Fruit fly (Drosophila melanogaster) whole organism, embryonic: ENCODE results near the gene neur.
A peak's percentile ranks its signal among the peaks of the same experiment; 100 is the strongest.

Source experiments
- BEAF-32 ChIP-seq: fragments of 200-800 bp; sonication (Bioruptor generic); optimal IDR thresholded peaks from 3 replicates; lab custom pipeline; 2017; ENCODE audit warnings: missing biosample characterization, missing genetic modification characterization, mild to moderate bottlenecking, moderate library complexity, missing genetic modification reagents
- Bdp1 ChIP-seq: fragments of 200-800 bp; sonication (Bioruptor generic); optimal IDR thresholded peaks from 3 replicates; lab custom pipeline; 2016; ENCODE audit warnings: missing biosample characterization, missing genetic modification characterization
- CG1024 ChIP-seq: fragments of 200-800 bp; sonication (Bioruptor generic); IDR thresholded peaks from 2 replicates; pipeline ENCODE4 v1.3.6; 2022; ENCODE audit warnings: missing biosample characterization, missing genetic modification characterization
- CG10431 ChIP-seq: fragments of 200-800 bp; sonication (Bioruptor generic); optimal IDR thresholded peaks from 3 replicates; lab custom pipeline; 2018; ENCODE audit warnings: missing biosample characterization, mild to moderate bottlenecking, missing genetic modification characterization
- CG10543 ChIP-seq: fragments of 200-800 bp; sonication (Bioruptor generic); optimal IDR thresholded peaks from 3 replicates; lab custom pipeline; 2017; ENCODE audit warnings: missing biosample characterization, mild to moderate bottlenecking, missing genetic modification characterization, moderate library complexity
- CG12391 ChIP-seq: fragments of 200-800 bp; sonication (Bioruptor generic); optimal IDR thresholded peaks from 3 replicates; lab custom pipeline; 2018; ENCODE audit warnings: missing biosample characterization, mild to moderate bottlenecking, missing genetic modification characterization, moderate library complexity
- CG12942 ChIP-seq: fragments of 200-800 bp; sonication (Bioruptor generic); optimal IDR thresholded peaks from 3 replicates; lab custom pipeline; 2016; ENCODE audit warnings: missing biosample characterization, missing genetic modification characterization
- CG14860 ChIP-seq: fragments of 200-800 bp; sonication (Bioruptor generic); IDR thresholded peaks from 3 replicates; pipeline ENCODE4 v1.3.6; 2022; ENCODE audit warnings: missing biosample characterization, missing genetic modification characterization; ENCODE audit not compliant: partially characterized antibody
- CG15514 ChIP-seq: fragments of 200-800 bp; sonication (Bioruptor generic); optimal IDR thresholded peaks from 3 replicates; lab custom pipeline; 2017; ENCODE audit warnings: missing biosample characterization, missing genetic modification characterization, mild to moderate bottlenecking, moderate library complexity, missing genetic modification reagents
- CG16779 ChIP-seq: fragments of 200-800 bp; sonication (Bioruptor generic); IDR thresholded peaks from 2 replicates; pipeline ENCODE4 v1.3.6; 2022; ENCODE audit warnings: missing biosample characterization, missing genetic modification characterization
- CG17612 ChIP-seq: fragments of 200-800 bp; sonication (Bioruptor generic); IDR thresholded peaks from 2 replicates; pipeline ENCODE4 v1.3.6; 2022; ENCODE audit warnings: missing biosample characterization, missing genetic modification characterization
- CG17829 ChIP-seq: fragments of 200-800 bp; optimal IDR thresholded peaks from 2 replicates; lab custom pipeline; 2019; ENCODE audit warnings: missing biosample characterization, mild to moderate bottlenecking, missing genetic modification characterization, moderate library complexity
- CG2129 ChIP-seq: fragments of 200-800 bp; sonication (Bioruptor generic); IDR thresholded peaks from 2 replicates; pipeline ENCODE4 v1.3.6; 2022; ENCODE audit warnings: missing biosample characterization, missing genetic modification characterization; ENCODE audit not compliant: partially characterized antibody
- CG2202 ChIP-seq: fragments of 200-800 bp; sonication (Bioruptor generic); optimal IDR thresholded peaks from 2 replicates; lab custom pipeline; 2018; ENCODE audit warnings: missing biosample characterization, mild to moderate bottlenecking, missing genetic modification characterization
- CG31441 ChIP-seq: fragments of 200-800 bp; sonication (Bioruptor generic); IDR thresholded peaks from 2 replicates; pipeline ENCODE4 v1.3.6; 2022; ENCODE audit warnings: missing biosample characterization, missing genetic modification characterization
- CG3407 ChIP-seq: fragments of 200-800 bp; sonication (Bioruptor generic); optimal IDR thresholded peaks from 2 replicates; lab custom pipeline; 2018; ENCODE audit warnings: missing biosample characterization, mild to moderate bottlenecking, missing genetic modification characterization
- CG3726 ChIP-seq: fragments of 200-800 bp; sonication (Bioruptor generic); IDR thresholded peaks from 3 replicates; pipeline ENCODE4, ENCODE4 v1.3.6; 2022; ENCODE audit warnings: missing biosample characterization, missing genetic modification characterization
- CG4282 ChIP-seq: fragments of 200-800 bp; sonication (Bioruptor generic); optimal IDR thresholded peaks from 2 replicates; lab custom pipeline; 2016; ENCODE audit warnings: missing biosample characterization, missing genetic modification characterization
- CG4617 ChIP-seq: fragments of 200-800 bp; sonication (Bioruptor generic); optimal IDR thresholded peaks from 3 replicates; lab custom pipeline; 2016; ENCODE audit warnings: missing biosample characterization, missing genetic modification characterization, borderline replicate concordance
- CG4854 ChIP-seq: fragments of 200-800 bp; sonication (Bioruptor generic); optimal IDR thresholded peaks from 2 replicates; lab custom pipeline; 2016; ENCODE audit warnings: missing biosample characterization, missing genetic modification characterization, inconsistent platforms
- CG5953 ChIP-seq: fragments of 200-800 bp; sonication (Bioruptor generic); IDR thresholded peaks from 2 replicates; pipeline ENCODE4 v1.3.6; 2022; ENCODE audit warnings: missing biosample characterization, missing genetic modification characterization
- CG6813 ChIP-seq: fragments of 200-800 bp; sonication (Bioruptor generic); optimal IDR thresholded peaks from 2 replicates; lab custom pipeline; 2017; ENCODE audit warnings: missing biosample characterization, missing genetic modification characterization, mild to moderate bottlenecking, moderate library complexity, missing genetic modification reagents
- CG7271 ChIP-seq: fragments of 200-800 bp; sonication (Bioruptor generic); optimal IDR thresholded peaks from 2 replicates; lab custom pipeline; 2018; ENCODE audit warnings: missing biosample characterization, mild to moderate bottlenecking, missing genetic modification characterization, moderate library complexity
- CG7357 ChIP-seq: fragments of 200-800 bp; sonication (Bioruptor generic); IDR thresholded peaks from 3 replicates; pipeline ENCODE4 v1.3.6; 2022; ENCODE audit warnings: missing biosample characterization, missing genetic modification characterization
- CG8924 ChIP-seq: fragments of 200-800 bp; optimal IDR thresholded peaks from 3 replicates; lab custom pipeline; 2019; ENCODE audit warnings: missing biosample characterization, mild to moderate bottlenecking, missing genetic modification characterization, moderate library complexity
- CG9932 ChIP-seq: fragments of 200-800 bp; sonication (Bioruptor generic); IDR thresholded peaks from 2 replicates; pipeline ENCODE4 v1.3.6; 2022; ENCODE audit warnings: missing biosample characterization, missing genetic modification characterization
- D19A ChIP-seq: fragments of 200-800 bp; optimal IDR thresholded peaks from 3 replicates; lab custom pipeline; 2019; ENCODE audit warnings: missing biosample characterization, mild to moderate bottlenecking, missing genetic modification characterization, moderate library complexity
- Dll ChIP-seq: fragments of 200-800 bp; sonication (Bioruptor generic); IDR thresholded peaks from 4 replicates; pipeline ENCODE4 v1.3.6; 2022; ENCODE audit warnings: missing biosample characterization, missing genetic modification characterization; ENCODE audit not compliant: partially characterized antibody
- Dref ChIP-seq: fragments of 200-800 bp; sonication (Bioruptor generic); IDR thresholded peaks from 2 replicates; pipeline ENCODE4 v1.3.6; 2022; ENCODE audit warnings: missing biosample characterization, missing genetic modification characterization
- Eip74EF ChIP-seq, 2 experiments: fragments of 200-800 bp in 1 of 2; fragments of >200 bp in 1 of 2; sonication (Bioruptor generic) in 1 of 2; optimal IDR thresholded peaks; 2 replicates each; lab custom pipeline; 2017 to 2019; ENCODE audit warnings: missing biosample characterization in 2 of 2, missing genetic modification characterization in 2 of 2, mild to moderate bottlenecking in 1 of 2, moderate library complexity in 1 of 2
- HmgD ChIP-seq: fragments of 200-800 bp; sonication (Bioruptor generic); optimal IDR thresholded peaks from 3 replicates; lab custom pipeline; 2016; ENCODE audit warnings: missing biosample characterization, missing genetic modification characterization
- Nf-YB ChIP-seq: fragments of 200-800 bp; sonication (Bioruptor generic); optimal IDR thresholded peaks from 3 replicates; lab custom pipeline; 2019; ENCODE audit warnings: missing biosample characterization, mild to moderate bottlenecking, missing genetic modification characterization, moderate library complexity
- Opbp ChIP-seq: fragments of 200-800 bp; sonication (Bioruptor generic); IDR thresholded peaks from 3 replicates; pipeline ENCODE4 v1.3.6; 2022; ENCODE audit warnings: missing biosample characterization, missing genetic modification characterization; ENCODE audit not compliant: partially characterized antibody
- PHDP ChIP-seq: fragments of 200-800 bp; sonication (Bioruptor generic); optimal IDR thresholded peaks from 3 replicates; lab custom pipeline; 2018; ENCODE audit warnings: missing biosample characterization, mild to moderate bottlenecking, missing genetic modification characterization, moderate library complexity
- Poxn ChIP-seq: fragments of 200-800 bp; sonication (Bioruptor generic); IDR thresholded peaks from 2 replicates; pipeline ENCODE4 v1.3.6; 2022; ENCODE audit warnings: missing biosample characterization, missing genetic modification characterization
- Rx ChIP-seq: fragments of 200-800 bp; sonication (Bioruptor generic); IDR thresholded peaks from 2 replicates; pipeline ENCODE4 v1.3.6; 2022; ENCODE audit warnings: missing biosample characterization, missing genetic modification characterization
- Side ChIP-seq: fragments of 200-800 bp; sonication (Bioruptor generic); optimal IDR thresholded peaks from 2 replicates; lab custom pipeline; 2016; ENCODE audit warnings: missing biosample characterization, missing genetic modification characterization
- Sin3A ChIP-seq: fragments of >200 bp; optimal IDR thresholded peaks from 2 replicates; lab custom pipeline; 2018
- Tbp ChIP-seq: fragments of >200 bp; optimal IDR thresholded peaks from 2 replicates; lab custom pipeline; 2018; ENCODE audit warnings: missing biosample characterization, missing genetic modification characterization
- chm ChIP-seq: fragments of 200-800 bp; sonication (Bioruptor generic); IDR thresholded peaks from 2 replicates; pipeline ENCODE4 v1.3.6; 2022; ENCODE audit warnings: missing biosample characterization, missing genetic modification characterization
- ftz-f1 ChIP-seq: fragments of 200-800 bp; sonication (Bioruptor generic); optimal IDR thresholded peaks from 2 replicates; lab custom pipeline; 2016; ENCODE audit warnings: missing biosample characterization, missing genetic modification characterization
- insv ChIP-seq, 2 experiments: fragments of 200-800 bp; sonication (Bioruptor generic); optimal IDR thresholded peaks; 3 replicates each; lab custom pipeline; 2016 to 2018; ENCODE audit warnings: missing biosample characterization in 2 of 2, missing genetic modification characterization in 2 of 2
- inv ChIP-seq: fragments of 200-800 bp; sonication (Bioruptor generic); IDR thresholded peaks from 2 replicates; pipeline ENCODE4 v1.3.6; 2022; ENCODE audit warnings: missing biosample characterization, missing genetic modification characterization; ENCODE audit not compliant: partially characterized antibody
- lbe ChIP-seq: fragments of 200-800 bp; sonication (Bioruptor generic); optimal IDR thresholded peaks from 2 replicates; lab custom pipeline; 2016; ENCODE audit warnings: missing biosample characterization, mild to moderate bottlenecking, missing genetic modification characterization
- nom ChIP-seq: fragments of 200-800 bp; sonication (Bioruptor generic); optimal IDR thresholded peaks from 2 replicates; lab custom pipeline; 2017; ENCODE audit warnings: missing biosample characterization, missing genetic modification characterization, mild to moderate bottlenecking, moderate library complexity, missing genetic modification reagents
- org-1 ChIP-seq: fragments of 200-800 bp; sonication (Bioruptor generic); optimal IDR thresholded peaks from 2 replicates; lab custom pipeline; 2017; ENCODE audit warnings: missing biosample characterization, missing genetic modification characterization
- pnt ChIP-seq: fragments of 200-800 bp; sonication (Bioruptor generic); optimal IDR thresholded peaks from 3 replicates; lab custom pipeline; 2016; ENCODE audit warnings: missing biosample characterization, missing genetic modification characterization
- pum ChIP-seq: fragments of 200-800 bp; sonication (Bioruptor generic); optimal IDR thresholded peaks from 2 replicates; lab custom pipeline; 2016; ENCODE audit warnings: missing biosample characterization, missing genetic modification characterization
- pzg ChIP-seq: fragments of 200-800 bp; sonication (Bioruptor generic); optimal IDR thresholded peaks from 3 replicates; lab custom pipeline; 2018; ENCODE audit warnings: missing biosample characterization, mild to moderate bottlenecking, missing genetic modification characterization, moderate library complexity
- so ChIP-seq: fragments of 200-800 bp; sonication (Bioruptor generic); IDR thresholded peaks from 3 replicates; pipeline ENCODE4 v1.3.6; 2022; ENCODE audit warnings: missing biosample characterization, missing genetic modification characterization
- zf30C ChIP-seq: fragments of 200-800 bp; sonication (Bioruptor generic); optimal IDR thresholded peaks from 3 replicates; lab custom pipeline; 2018; ENCODE audit warnings: missing biosample characterization, mild to moderate bottlenecking, missing genetic modification characterization

Gene neur

dm6 chr3R:9039448-9039847 is at the start of gene neur (continued):
- peak; percentile 77 for TF ChIP-seq pzg
- TF ChIP-seq CG4854 (GFP tag; lab: Kevin White, UChicago): peak; percentile 35
- TF ChIP-seq CG17829: peak; percentile 84
- TF ChIP-seq CG17612 (GFP tag; lab: Robert Waterston, UW): no peak
- no peak for TF ChIP-seq CG1024 (GFP tag; lab: Robert Waterston, UW)
- no peak for TF ChIP-seq CG10431 (GFP tag; lab: Kevin White, UChicago)
- TF ChIP-seq Nf-YB (GFP tag; lab: Kevin White, UChicago): peak; percentile 23
- no peak for TF ChIP-seq CG2202
- TF ChIP-seq CG2129: peak; percentile 36
- no peak for TF ChIP-seq Bdp1 (GFP tag; lab: Kevin White, UChicago)
- no peak for TF ChIP-seq Tbp (GFP tag; lab: Kevin White, UChicago)
- TF ChIP-seq D19A (tag; lab: Kevin White, UChicago): no peak
- TF ChIP-seq CG12391 (tag; lab: Kevin White, UChicago): peak; percentile 45
- TF ChIP-seq inv: peak; percentile 65
- peak; percentile 91 for TF ChIP-seq BEAF-32 (GFP tag; lab: Kevin White, UChicago)
- no peak for TF ChIP-seq CG3726 (GFP tag; lab: Robert Waterston, UW)
- TF ChIP-seq Sin3A (lab: Kevin White, UChicago): peak; percentile 88
- TF ChIP-seq CG15514 (GFP tag; lab: Kevin White, UChicago): peak; percentile 51
- no peak for TF ChIP-seq CG4282 (GFP tag; lab: Kevin White, UChicago)
- peak; percentile 78 for TF ChIP-seq Opbp (GFP tag; lab: Robert Waterston, UW)
- TF ChIP-seq Dref: no peak
- no peak for TF ChIP-seq Poxn (GFP tag; lab: Robert Waterston, UW)
- TF ChIP-seq pnt (GFP tag; lab: Kevin White, UChicago): no peak
- peak in 1 of 2 experiments; percentile 22 for TF ChIP-seq insv (GFP tag; optimal IDR thresholded peaks at IDR 0.05; lab: Kevin White, UChicago)
- no peak for TF ChIP-seq nom (GFP tag; lab: Kevin White, UChicago)
- peak; percentile 19 for TF ChIP-seq HmgD
- TF ChIP-seq CG5953 (GFP tag; lab: Robert Waterston, UW): no peak
- peak; percentile 13 for TF ChIP-seq PHDP (tag; lab: Kevin White, UChicago)
- TF ChIP-seq CG16779 (GFP tag; lab: Robert Waterston, UW): no peak
- TF ChIP-seq ftz-f1 (GFP tag; lab: Kevin White, UChicago): no peak
- no peak for TF ChIP-seq pum (GFP tag; lab: Kevin White, UChicago)
- no peak for TF ChIP-seq Rx
- TF ChIP-seq so (GFP tag; lab: Robert Waterston, UW): no peak
- TF ChIP-seq CG12942: no peak
- no peak for TF ChIP-seq chm
- TF ChIP-seq CG31441 (GFP tag; lab: Robert Waterston, UW): peak; percentile 90
- no peak for TF ChIP-seq CG7357 (GFP tag; lab: Robert Waterston, UW)
- peak; percentile 58 for TF ChIP-seq CG4617 (GFP tag; lab: Kevin White, UChicago)
- TF ChIP-seq Side (GFP tag; lab: Kevin White, UChicago): peak; percentile 32
- no peak for TF ChIP-seq zf30C
- TF ChIP-seq CG7271 (tag; lab: Kevin White, UChicago): no peak
- no peak for TF ChIP-seq lbe (GFP tag; lab: Kevin White, UChicago)
- no peak for TF ChIP-seq Eip74EF (GFP tag; optimal IDR thresholded peaks at IDR 0.05; lab: Kevin White, UChicago)
- TF ChIP-seq CG6813 (GFP tag; lab: Kevin White, UChicago): no peak
- TF ChIP-seq CG9932 (GFP tag; lab: Robert Waterston, UW): peak; percentile 45; the same call in 1 of the 2 replicates
- TF ChIP-seq org-1 (GFP tag; lab: Kevin White, UChicago): no peak
- TF ChIP-seq CG8924: peak; percentile 44
- peak; percentile 80 for TF ChIP-seq Dll (GFP tag; lab: Robert Waterston, UW)
- peak; percentile 0 for TF ChIP-seq CG3407 (GFP tag; lab: Kevin White, UChicago)
- 0 out of 3 replicates have a peak, but pooled peaks have one; percentile 54 for TF ChIP-seq CG14860 (GFP tag; lab: Robert Waterston, UW)
- TF ChIP-seq CG10543 (GFP tag; lab: Kevin White, UChicago): no peak
